Fruit fly (Drosophila melanogaster) whole organism, wandering third instar larva: ENCODE measurements around the gene CG43678.

Experiments used
- Abd-B ChIP-seq: fragments of >200 bp; optimal IDR thresholded peaks from 2 replicates; lab custom pipeline; 2017; ENCODE audit warnings: missing biosample characterization, missing genetic modification characterization
- CG32264 ChIP-seq: fragments of 200-800 bp; sonication (Bioruptor generic); optimal IDR thresholded peaks from 2 replicates; lab custom pipeline; 2016; ENCODE audit warnings: missing biosample characterization, missing genetic modification characterization
- CG9705 ChIP-seq: fragments of 200-800 bp; sonication (Bioruptor generic); optimal IDR thresholded peaks from 2 replicates; lab custom pipeline; 2018; ENCODE audit warnings: missing biosample characterization, mild to moderate bottlenecking, missing genetic modification characterization
- CrebA ChIP-seq: fragments of 200-800 bp; sonication (Bioruptor generic); optimal IDR thresholded peaks from 2 replicates; lab custom pipeline; 2016; ENCODE audit warnings: missing biosample characterization, mild to moderate bottlenecking, missing genetic modification characterization, borderline replicate concordance
- Dfd ChIP-seq: fragments of >200 bp; optimal IDR thresholded peaks from 2 replicates; lab custom pipeline; 2017; ENCODE audit warnings: missing biosample characterization, missing genetic modification characterization
- Dif ChIP-seq: fragments of 200-275, 200-300 bp; sonication (Bioruptor generic); optimal IDR thresholded peaks from 2 replicates; lab custom pipeline; 2018; ENCODE audit warnings: missing biosample characterization, missing genetic modification characterization; ENCODE audit not compliant: partially characterized antibody
- GATAd ChIP-seq: sonication (Bioruptor generic); optimal IDR thresholded peaks from 2 replicates; lab custom pipeline; 2016; ENCODE audit warnings: missing biosample characterization, missing genetic modification characterization
- HLH106 ChIP-seq: fragments of 200-800 bp; optimal IDR thresholded peaks from 3 replicates; lab custom pipeline; 2019; ENCODE audit warnings: missing biosample characterization, mild to moderate bottlenecking, missing genetic modification characterization, moderate library complexity
- Hnf4 ChIP-seq: fragments of 200-800 bp; sonication (Bioruptor generic); optimal IDR thresholded peaks from 2 replicates; lab custom pipeline; 2016; ENCODE audit warnings: missing biosample characterization, mild to moderate bottlenecking, missing genetic modification characterization
- Hr78 ChIP-seq: fragments of >200 bp; optimal IDR thresholded peaks from 2 replicates; lab custom pipeline; 2017; ENCODE audit warnings: missing biosample characterization, missing genetic modification characterization
- Hr83 ChIP-seq: fragments of 200-300 bp; sonication (Bioruptor generic); optimal IDR thresholded peaks from 2 replicates; lab custom pipeline; 2016; ENCODE audit warnings: missing biosample characterization, mild to moderate bottlenecking, missing genetic modification characterization, moderate library complexity; ENCODE audit not compliant: poor library complexity, severe bottlenecking
- Jra ChIP-seq: sonication (Bioruptor generic); optimal IDR thresholded peaks from 2 replicates; lab custom pipeline; 2016; ENCODE audit warnings: missing biosample characterization, missing genetic modification characterization
- Mio ChIP-seq: sonication (Bioruptor generic); optimal IDR thresholded peaks from 2 replicates; lab custom pipeline; 2016; ENCODE audit warnings: missing biosample characterization, missing genetic modification characterization
- Myc ChIP-seq: fragments of >200 bp; optimal IDR thresholded peaks from 2 replicates; lab custom pipeline; 2017
- N ChIP-seq: fragments of >200 bp; optimal IDR thresholded peaks from 2 replicates; lab custom pipeline; 2018; ENCODE audit warnings: missing biosample characterization, missing external identifiers, missing genetic modification characterization
- OdsH ChIP-seq: fragments of 200-800 bp; sonication (Bioruptor generic); optimal IDR thresholded peaks from 2 replicates; lab custom pipeline; 2016; ENCODE audit warnings: missing biosample characterization, mild to moderate bottlenecking, missing genetic modification characterization
- Rel ChIP-seq, 2 experiments: fragments of 200-800 bp; sonication (Bioruptor generic) in 1 of 2; optimal IDR thresholded peaks; 2 replicates in 1 of 2; 3 replicates in 1 of 2; lab custom pipeline; 2016 to 2019; ENCODE audit warnings: mild to moderate bottlenecking in 2 of 2, missing biosample characterization in 2 of 2, missing genetic modification characterization in 2 of 2, moderate library complexity in 1 of 2
- Sp1 ChIP-seq: fragments of 200-800 bp; sonication (Bioruptor generic); optimal IDR thresholded peaks from 3 replicates; lab custom pipeline; 2019; ENCODE audit warnings: missing biosample characterization, mild to moderate bottlenecking, missing genetic modification characterization, moderate library complexity
- Vsx2 ChIP-seq: fragments of 200-300, 225-300 bp; sonication (Bioruptor generic); optimal IDR thresholded peaks from 2 replicates; lab custom pipeline; 2018; ENCODE audit warnings: missing biosample characterization, missing genetic modification characterization; ENCODE audit not compliant: partially characterized antibody
- br ChIP-seq: fragments of 200-800 bp; sonication (Bioruptor generic); optimal IDR thresholded peaks from 2 replicates; lab custom pipeline; 2016; ENCODE audit warnings: missing biosample characterization, missing genetic modification characterization
- brk ChIP-seq: fragments of 200-800 bp; sonication (Bioruptor generic); optimal IDR thresholded peaks from 2 replicates; lab custom pipeline; 2016; ENCODE audit warnings: missing biosample characterization, mild to moderate bottlenecking, missing genetic modification characterization
- dl ChIP-seq, 2 experiments: fragments of 175-275, 200-275 bp in 1 of 2; fragments of 200-275 bp in 1 of 2; sonication (Bioruptor generic); optimal IDR thresholded peaks; lab custom pipeline; 2018; ENCODE audit warnings: mild to moderate bottlenecking in 2 of 2, missing biosample characterization in 2 of 2, missing genetic modification characterization in 2 of 2, moderate library complexity in 2 of 2; ENCODE audit not compliant: partially characterized antibody in 2 of 2, insufficient read depth in 1 of 2
- dmrt93B ChIP-seq: fragments of 200-800 bp; sonication (Bioruptor generic); optimal IDR thresholded peaks from 2 replicates; lab custom pipeline; 2018; ENCODE audit warnings: missing biosample characterization, mild to moderate bottlenecking, missing genetic modification characterization
- dsf ChIP-seq: sonication (Bioruptor generic); optimal IDR thresholded peaks from 2 replicates; lab custom pipeline; 2016; ENCODE audit warnings: missing biosample characterization, missing genetic modification characterization, borderline replicate concordance
- ey ChIP-seq: fragments of 200-800 bp; sonication (Bioruptor generic); optimal IDR thresholded peaks from 2 replicates; lab custom pipeline; 2016; ENCODE audit warnings: missing biosample characterization, missing genetic modification characterization
- foxo ChIP-seq, 2 experiments: fragments of 200-800 bp; sonication (Bioruptor generic); optimal IDR thresholded peaks; 2 replicates in 1 of 2; 3 replicates in 1 of 2; lab custom pipeline; 2016 to 2017; ENCODE audit warnings: missing biosample characterization in 2 of 2, missing genetic modification characterization in 2 of 2
- fru ChIP-seq: fragments of 200-800 bp; sonication (Bioruptor generic); optimal IDR thresholded peaks from 3 replicates; lab custom pipeline; 2016; ENCODE audit warnings: missing biosample characterization, mild to moderate bottlenecking, missing genetic modification characterization
- h ChIP-seq: fragments of 200-800 bp; sonication (Bioruptor generic); optimal IDR thresholded peaks from 3 replicates; lab custom pipeline; 2016; ENCODE audit warnings: missing biosample characterization, mild to moderate bottlenecking, missing genetic modification characterization
- jim ChIP-seq: fragments of 175-275, 200-325 bp; sonication (Bioruptor generic); optimal IDR thresholded peaks from 2 replicates; lab custom pipeline; 2016; ENCODE audit warnings: missing biosample characterization, mild to moderate bottlenecking, missing genetic modification characterization
- lola ChIP-seq: fragments of >200 bp; optimal IDR thresholded peaks from 2 replicates; lab custom pipeline; 2017; ENCODE audit warnings: missing biosample characterization, missing genetic modification characterization
- pan ChIP-seq: fragments of >200 bp; optimal IDR thresholded peaks from 2 replicates; lab custom pipeline; 2017
- psq ChIP-seq: fragments of 200-800 bp; sonication (Bioruptor generic); optimal IDR thresholded peaks from 3 replicates; lab custom pipeline; 2017; ENCODE audit warnings: missing biosample characterization, mild to moderate bottlenecking, missing genetic modification characterization, moderate library complexity
- rgr ChIP-seq: fragments of 200-800 bp; sonication (Bioruptor generic); optimal IDR thresholded peaks from 3 replicates; lab custom pipeline; 2016; ENCODE audit warnings: missing biosample characterization, mild to moderate bottlenecking, missing genetic modification characterization
- sage ChIP-seq: fragments of 200-800 bp; sonication (Bioruptor generic); optimal IDR thresholded peaks from 2 replicates; lab custom pipeline; 2016; ENCODE audit warnings: missing biosample characterization, mild to moderate bottlenecking, missing genetic modification characterization
- sv ChIP-seq: fragments of 200-800 bp; sonication (Bioruptor generic); optimal IDR thresholded peaks from 3 replicates; lab custom pipeline; 2016; ENCODE audit warnings: missing biosample characterization, missing genetic modification characterization
- tai ChIP-seq: sonication (Bioruptor generic); optimal IDR thresholded peaks from 2 replicates; lab custom pipeline; 2016; ENCODE audit warnings: missing biosample characterization, missing genetic modification characterization
- usp ChIP-seq: fragments of >200 bp; optimal IDR thresholded peaks from 2 replicates; lab custom pipeline; 2017; ENCODE audit warnings: missing biosample characterization, missing genetic modification characterization
- woc ChIP-seq: sonication (Bioruptor generic); optimal IDR thresholded peaks from 2 replicates; lab custom pipeline; 2016; ENCODE audit warnings: missing biosample characterization, mild to moderate bottlenecking, missing genetic modification characterization

The CG43678 gene

dm6 chr3L:15011142-15011541 is 38.2 kb downstream of the CG43678 start:
- TF ChIP-seq psq (no peak), Myc (lab: Kevin White, UChicago) (no peak), br (no peak), Hr83 (no peak)

dm6 chr3L:15010601-15011000 is 38.7 kb downstream of the CG43678 start:
- TF ChIP-seq woc (no peak), Hnf4 (GFP tag; lab: Kevin White, UChicago) (no peak), N (GFP tag; lab: Kevin White, UChicago) (no peak)

- no peak for TF ChIP-seq jim (GFP tag; lab: Kevin White, UChicago)
- no peak for TF ChIP-seq Hr78 (GFP tag; lab: Kevin White, UChicago)
- TF ChIP-seq dl (GFP tag; optimal IDR thresholded peaks at IDR 0.05; lab: Kevin White, UChicago; ENCODE audit: insufficient read depth in 1 of 2, partially characterized antibody in 2 of 2), result no peak
- no peak for TF ChIP-seq pan (lab: Kevin White, UChicago)
- no peak for TF ChIP-seq GATAd (GFP tag; lab: Kevin White, UChicago)
- no peak for TF ChIP-seq lola (GFP tag; lab: Kevin White, UChicago)
- no peak for TF ChIP-seq Vsx2
- no peak for TF ChIP-seq usp
- TF ChIP-seq Dif (GFP tag; lab: Kevin White, UChicago), result no peak
- TF ChIP-seq fru (GFP tag; lab: Kevin White, UChicago), result no peak
Measured at dm6 chr3L:15009681-15010080, 39.6 kb downstream of the CG43678 start.

dm6 chr3L:15007271-15007948 is 41.9 kb downstream of the CG43678 start:
- TF ChIP-seq psq, result peak; percentile 7
- TF ChIP-seq pan (lab: Kevin White, UChicago), result no peak
- peak; percentile 24 for TF ChIP-seq HLH106 (tag; lab: Kevin White, UChicago)

- TF ChIP-seq rgr (GFP tag; lab: Kevin White, UChicago) (peak; percentile 44), woc (peak; percentile 4), lola (GFP tag; lab: Kevin White, UChicago) (no peak), br (peak; percentile 61), Jra (peak; percentile 12), CG9705 (GFP tag; lab: Kevin White, UChicago) (no peak), tai (GFP tag; lab: Kevin White, UChicago) (no peak), Myc (lab: Kevin White, UChicago) (no peak), Mio (no peak), GATAd (GFP tag; lab: Kevin White, UChicago) (no peak), CrebA (GFP tag; lab: Kevin White, UChicago) (no peak), Hr83 (no peak), dsf (GFP tag; lab: Kevin White, UChicago) (no peak), dl (GFP tag; optimal IDR thresholded peaks at IDR 0.05; lab: Kevin White, UChicago; ENCODE audit: insufficient read depth in 1 of 2, partially characterized antibody in 2 of 2) (no peak), Abd-B (GFP tag; lab: Kevin White, UChicago) (no peak), Rel (GFP tag; optimal IDR thresholded peaks at IDR 0.05; lab: Kevin White, UChicago) (no peak), Rel (tag; optimal IDR thresholded peaks at IDR 0.05; lab: Kevin White, UChicago) (no peak), psq (peak; percentile 11), CG32264 (no peak), fru (GFP tag; lab: Kevin White, UChicago) (peak; percentile 70), N (GFP tag; lab: Kevin White, UChicago) (no peak), Hnf4 (GFP tag; lab: Kevin White, UChicago) (peak; percentile 51), Vsx2 (no peak), ey (GFP tag; lab: Kevin White, UChicago) (peak; percentile 47), pan (lab: Kevin White, UChicago) (no peak), dmrt93B (GFP tag; lab: Kevin White, UChicago) (no peak), Sp1 (GFP tag; lab: Kevin White, UChicago) (peak; percentile 23), brk (GFP tag; lab: Kevin White, UChicago) (no peak), foxo (GFP tag; optimal IDR thresholded peaks at IDR 0.05; lab: Kevin White, UChicago) (peak in 1 of 2 experiments; percentile 75), jim (GFP tag; lab: Kevin White, UChicago) (no peak), h (GFP tag; lab: Kevin White, UChicago) (peak; percentile 58), sv (GFP tag; lab: Kevin White, UChicago) (no peak), sage (GFP tag; lab: Kevin White, UChicago) (no peak), OdsH (GFP tag; lab: Kevin White, UChicago) (peak; percentile 25), Hr78 (GFP tag; lab: Kevin White, UChicago) (no peak), Dif (GFP tag; lab: Kevin White, UChicago) (no peak), HLH106 (tag; lab: Kevin White, UChicago) (peak; percentile 40), usp (no peak), Dfd (GFP tag; lab: Kevin White, UChicago) (no peak)
Measured at dm6 chr3L:15006825-15007224, 42.5 kb downstream of the CG43678 start.
